Worm (Caenorhabditis elegans) whole organism, L1 larva: ENCODE results near the gene aakb-2.
A peak's percentile ranks its signal among the peaks of the same experiment; 100 is the strongest.

Source experiments
- C04F5.9 ChIP-seq: sonication (generic microtip); optimal IDR thresholded peaks from 2 replicates; lab custom pipeline; 2016; ENCODE audit warnings: missing genetic modification characterization, missing compliant biosample characterization
- Y116A8C.19 ChIP-seq: sonication (generic microtip); optimal IDR thresholded peaks from 2 replicates; lab custom pipeline; 2016; ENCODE audit warnings: missing compliant biosample characterization, missing genetic modification characterization, borderline replicate concordance
- aly-2 ChIP-seq: fragments of 150-350 bp; optimal IDR thresholded peaks from 2 replicates; lab custom pipeline; 2014; ENCODE audit warnings: missing biosample characterization, missing genetic modification characterization
- ama-1 ChIP-seq: fragments of 150-350 bp; optimal IDR thresholded peaks from 2 replicates; lab custom pipeline; 2014
- ceh-63 ChIP-seq: fragments of 200-800 bp; sonication (Bioruptor generic); optimal IDR thresholded peaks from 2 replicates; lab custom pipeline; 2018; ENCODE audit warnings: mild to moderate bottlenecking, missing genetic modification characterization, missing compliant biosample characterization
- ceh-8 ChIP-seq: fragments of 200-800 bp; sonication (Bioruptor generic); optimal IDR thresholded peaks from 2 replicates; lab custom pipeline; 2018; ENCODE audit warnings: mild to moderate bottlenecking, missing genetic modification characterization, moderate library complexity, missing compliant biosample characterization
- ceh-90 ChIP-seq: sonication (generic microtip); optimal IDR thresholded peaks from 2 replicates; lab custom pipeline; 2016; ENCODE audit warnings: missing genetic modification characterization, missing compliant biosample characterization
- dpl-1 ChIP-seq, 3 experiments: fragments of 150-350 bp in 2 of 3; sonication (generic microtip) in 1 of 3; optimal IDR thresholded peaks; 2 replicates each; lab custom pipeline; 2014 to 2017; ENCODE audit warnings: missing biosample characterization in 3 of 3, missing genetic modification characterization in 3 of 3, missing genetic modification reagents in 3 of 3
- dsc-1 ChIP-seq: sonication (generic microtip); optimal IDR thresholded peaks from 2 replicates; lab custom pipeline; 2016; ENCODE audit warnings: mild to moderate bottlenecking, missing genetic modification characterization, missing compliant biosample characterization
- egl-13 ChIP-seq: sonication (generic microtip); optimal IDR thresholded peaks from 2 replicates; lab custom pipeline; 2016; ENCODE audit warnings: missing genotype, missing genetic modification reagents, missing genetic modification characterization, missing compliant biosample characterization
- elt-3 ChIP-seq, 6 experiments: fragments of 150-350 bp in 1 of 6; sonication (generic microtip); optimal IDR thresholded peaks; 2 replicates each; lab custom pipeline; 2017 to 2018; ENCODE audit warnings: missing biosample characterization in 6 of 6, missing genetic modification characterization in 6 of 6, inconsistent platforms in 1 of 6
- fkh-4 ChIP-seq: sonication (generic microtip); optimal IDR thresholded peaks from 2 replicates; lab custom pipeline; 2016; ENCODE audit warnings: missing compliant biosample characterization, missing genetic modification characterization, borderline replicate concordance
- fkh-8 ChIP-seq: sonication (generic microtip); optimal IDR thresholded peaks from 2 replicates; lab custom pipeline; 2016; ENCODE audit warnings: mild to moderate bottlenecking, missing genetic modification characterization, missing compliant biosample characterization
- grh-1 ChIP-seq: fragments of 200-800 bp; sonication (Bioruptor generic); IDR thresholded peaks from 2 replicates; pipeline ENCODE4 v1.3.6; 2022; ENCODE audit warnings: missing genetic modification reagents, missing genetic modification characterization, missing compliant biosample characterization
- hlh-4 ChIP-seq: sonication (generic microtip); optimal IDR thresholded peaks from 2 replicates; lab custom pipeline; 2016; ENCODE audit warnings: mild to moderate bottlenecking, missing genetic modification characterization, missing compliant biosample characterization
- isw-1 ChIP-seq: fragments of 200-800 bp; sonication (Bioruptor generic); IDR thresholded peaks from 2 replicates; pipeline ENCODE4 v1.3.6; 2022; ENCODE audit warnings: missing genetic modification characterization, missing compliant biosample characterization
- jun-1 ChIP-seq: fragments of 150-350 bp; optimal IDR thresholded peaks from 2 replicates; lab custom pipeline; 2014; ENCODE audit warnings: missing biosample characterization, missing genetic modification reagents, missing genetic modification characterization
- lin-14 ChIP-seq: fragments of 200-800 bp; sonication (Bioruptor generic); optimal IDR thresholded peaks from 2 replicates; lab custom pipeline; 2018; ENCODE audit warnings: mild to moderate bottlenecking, missing genetic modification characterization, moderate library complexity, missing compliant biosample characterization
- lin-35 ChIP-seq, 2 experiments: fragments of 150-350 bp; optimal IDR thresholded peaks; 2 replicates each; lab custom pipeline; 2014; ENCODE audit warnings: missing biosample characterization in 2 of 2, missing genetic modification characterization in 2 of 2, missing genetic modification reagents in 2 of 2
- lin-39 ChIP-seq: fragments of 150-350 bp; optimal IDR thresholded peaks from 2 replicates; lab custom pipeline; 2014; ENCODE audit warnings: missing biosample characterization, missing genetic modification reagents, missing genetic modification characterization
- lsy-2 ChIP-seq, 2 experiments: fragments of 150-350 bp; optimal IDR thresholded peaks; 2 replicates each; lab custom pipeline; 2014; ENCODE audit warnings: missing biosample characterization in 2 of 2, missing genetic modification characterization in 2 of 2
- mdl-1 ChIP-seq, 2 experiments: fragments of 150-350 bp; optimal IDR thresholded peaks; 2 replicates each; lab custom pipeline; 2014 to 2017; ENCODE audit warnings: missing biosample characterization in 2 of 2, missing genetic modification characterization in 2 of 2, inconsistent platforms in 1 of 2
- mef-2 ChIP-seq: fragments of 150-350 bp; optimal IDR thresholded peaks from 2 replicates; lab custom pipeline; 2014; ENCODE audit warnings: missing biosample characterization, missing genetic modification characterization
- nhr-12 ChIP-seq: sonication (generic microtip); optimal IDR thresholded peaks from 2 replicates; lab custom pipeline; 2017; ENCODE audit warnings: missing biosample characterization, missing genetic modification characterization
- nhr-237 ChIP-seq: fragments of 150-350 bp; optimal IDR thresholded peaks from 2 replicates; lab custom pipeline; 2014; ENCODE audit warnings: missing biosample characterization, missing genetic modification characterization
- nhr-28 ChIP-seq: fragments of 150-350 bp; optimal IDR thresholded peaks from 2 replicates; lab custom pipeline; 2014; ENCODE audit warnings: missing biosample characterization, missing genetic modification characterization
- nhr-47 ChIP-seq: sonication (generic microtip); optimal IDR thresholded peaks from 2 replicates; lab custom pipeline; 2016; ENCODE audit warnings: mild to moderate bottlenecking, missing genetic modification characterization, moderate library complexity, missing compliant biosample characterization
- nhr-77 ChIP-seq: fragments of 150-350 bp; optimal IDR thresholded peaks from 2 replicates; lab custom pipeline; 2014; ENCODE audit warnings: missing biosample characterization, missing genetic modification characterization
- nhr-85 ChIP-seq: sonication (generic microtip); peaks from one replicate; lab custom pipeline; 2016; ENCODE audit warnings: missing genetic modification characterization, inconsistent platforms, missing compliant biosample characterization
- pag-3 ChIP-seq: sonication (generic microtip); optimal IDR thresholded peaks from 2 replicates; lab custom pipeline; 2017; ENCODE audit warnings: missing genetic modification characterization, mild to moderate bottlenecking, missing compliant biosample characterization, antibody characterized with exemption, borderline replicate concordance; ENCODE audit not compliant: insufficient read depth
- pqm-1 ChIP-seq: sonication (generic microtip); optimal IDR thresholded peaks from 3 replicates; lab custom pipeline; 2017; ENCODE audit warnings: missing biosample characterization, missing genetic modification characterization
- rnt-1 ChIP-seq: sonication (generic microtip); optimal IDR thresholded peaks from 2 replicates; lab custom pipeline; 2016; ENCODE audit warnings: mild to moderate bottlenecking, missing genetic modification characterization, moderate library complexity, missing compliant biosample characterization
- skn-1 ChIP-seq: fragments of 150-350 bp; optimal IDR thresholded peaks from 2 replicates; lab custom pipeline; 2014; ENCODE audit warnings: missing biosample characterization, missing genetic modification characterization
- sox-4 ChIP-seq: sonication (generic microtip); optimal IDR thresholded peaks from 2 replicates; lab custom pipeline; 2016; ENCODE audit warnings: missing genetic modification characterization, missing compliant biosample characterization
- swsn-7 ChIP-seq: sonication (generic microtip); optimal IDR thresholded peaks from 2 replicates; lab custom pipeline; 2016; ENCODE audit warnings: missing genetic modification characterization, missing compliant biosample characterization
- tbx-2 ChIP-seq: sonication (generic microtip); optimal IDR thresholded peaks from 2 replicates; lab custom pipeline; 2016; ENCODE audit warnings: missing genetic modification characterization, missing compliant biosample characterization
- unc-130 ChIP-seq: fragments of 150-350 bp; optimal IDR thresholded peaks from 2 replicates; lab custom pipeline; 2017; ENCODE audit warnings: missing biosample characterization, missing genetic modification characterization, inconsistent platforms
- unc-30 ChIP-seq: sonication (generic microtip); optimal IDR thresholded peaks from 2 replicates; lab custom pipeline; 2017; ENCODE audit warnings: missing biosample characterization, missing genetic modification characterization
- unc-86 ChIP-seq: sonication (generic microtip); optimal IDR thresholded peaks from 2 replicates; lab custom pipeline; 2016; ENCODE audit warnings: missing genetic modification characterization, missing compliant biosample characterization
- unc-98 ChIP-seq: fragments of 200-800 bp; sonication (Bioruptor generic); IDR thresholded peaks from 2 replicates; pipeline ENCODE4 v1.3.6; 2022; ENCODE audit warnings: missing genetic modification characterization, missing compliant biosample characterization
- xbp-1 ChIP-seq: sonication (generic microtip); optimal IDR thresholded peaks from 2 replicates; lab custom pipeline; 2016; ENCODE audit warnings: missing genetic modification characterization, missing compliant biosample characterization
- ztf-11 ChIP-seq, 2 experiments: sonication (generic microtip); optimal IDR thresholded peaks; 2 replicates each; lab custom pipeline; 2016 to 2017; ENCODE audit warnings: missing genetic modification characterization in 2 of 2, missing biosample characterization in 1 of 2, missing compliant biosample characterization in 1 of 2
- ztf-4 ChIP-seq: fragments of 150-350 bp; optimal IDR thresholded peaks from 2 replicates; lab custom pipeline; 2014; ENCODE audit warnings: missing biosample characterization, missing genetic modification characterization

The aakb-2 gene

ce11 chrIII:11236788-11237187 lies at the start of gene aakb-2, which contains the start of gene Y47D3A.14 (continued):
- TF ChIP-seq unc-86 (tag; lab: Kevin White, UChicago) (peak; percentile 5), unc-98 (GFP tag; lab: Robert Waterston, UW) (no peak), C04F5.9 (tag; lab: Kevin White, UChicago) (no peak), lsy-2 (tag; optimal IDR thresholded peaks at IDR 0.05; lab: Kevin White, UChicago) (peak; percentile 63 to 66), lin-39 (tag; lab: Kevin White, UChicago) (no peak), fkh-8 (peak; percentile 52), dpl-1 (GFP tag; optimal IDR thresholded peaks at IDR 0.05; lab: Kevin White, UChicago) (peak; percentile 16 to 65 (median 39)), ceh-63 (no peak), ceh-90 (tag; lab: Kevin White, UChicago) (no peak), sox-4 (no peak), fkh-4 (tag; lab: Kevin White, UChicago) (no peak), tbx-2 (tag; lab: Kevin White, UChicago) (peak; percentile 52), egl-13 (no peak), isw-1 (GFP tag; lab: Robert Waterston, UW) (no peak), pqm-1 (no peak), ztf-4 (no peak), hlh-4 (tag; lab: Kevin White, UChicago) (no peak), rnt-1 (peak; percentile 42), jun-1 (no peak), xbp-1 (peak; percentile 55), ceh-8 (GFP tag; lab: Kevin White, UChicago) (no peak), nhr-12 (tag; lab: Kevin White, UChicago) (no peak), lin-14 (peak; percentile 64), skn-1 (peak; percentile 66), pag-3 (tag; lab: Kevin White, UChicago) (no peak), nhr-28 (tag; lab: Kevin White, UChicago) (no peak), grh-1 (no peak), nhr-77 (tag; lab: Kevin White, UChicago) (no peak), unc-30 (tag; lab: Kevin White, UChicago) (no peak), swsn-7 (tag; lab: Kevin White, UChicago) (peak; percentile 62), Y116A8C.19 (tag; lab: Kevin White, UChicago) (no peak)

DNA sequence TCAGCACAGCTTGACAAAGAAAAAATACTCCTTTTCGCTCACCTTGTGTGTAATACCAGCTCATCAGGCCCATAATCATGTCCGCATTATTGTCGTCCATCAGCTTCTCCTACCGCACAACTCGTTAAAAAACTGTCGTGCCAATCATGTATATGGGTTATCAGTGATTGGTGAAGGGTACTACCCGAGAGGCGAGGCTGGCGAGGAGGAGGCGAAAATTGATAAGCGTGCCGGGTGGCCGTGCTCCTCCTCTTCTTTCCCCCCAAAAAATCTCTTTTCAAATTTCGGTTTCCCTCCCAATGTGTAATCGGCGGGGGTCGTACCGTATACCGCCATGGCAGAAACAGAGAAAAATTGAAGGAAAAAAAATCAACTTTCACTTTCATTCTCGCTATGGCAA lies 48.8 kb upstream of the aakb-2 start:
- TF ChIP-seq C04F5.9 (tag; lab: Kevin White, UChicago) (no peak), ama-1 (lab: Kevin White, UChicago) (no peak), mef-2 (tag; lab: Kevin White, UChicago) (no peak), nhr-237 (no peak), ztf-11 (tag; optimal IDR thresholded peaks at IDR 0.05; lab: Kevin White, UChicago) (no peak), lin-35 (GFP tag; optimal IDR thresholded peaks at IDR 0.05; lab: Kevin White, UChicago) (no peak), ceh-8 (GFP tag; lab: Kevin White, UChicago) (no peak), mdl-1 (tag; optimal IDR thresholded peaks at IDR 0.05; lab: Kevin White, UChicago) (no peak), unc-98 (GFP tag; lab: Robert Waterston, UW) (no peak), dsc-1 (tag; lab: Kevin White, UChicago) (no peak), nhr-85 (tag; lab: Kevin White, UChicago) (no peak), unc-130 (tag; lab: Kevin White, UChicago) (no peak), nhr-47 (tag; lab: Kevin White, UChicago) (no peak), aly-2 (tag; lab: Kevin White, UChicago) (no peak), elt-3 (tag; optimal IDR thresholded peaks at IDR 0.05; lab: Kevin White, UChicago) (no peak)
